Worm (Caenorhabditis elegans): Measurements from ENCODE around the gene ZK813.3.
A peak's percentile ranks its signal among the peaks of the same experiment; 100 is the strongest.

ZK813.3 gene

DNA sequence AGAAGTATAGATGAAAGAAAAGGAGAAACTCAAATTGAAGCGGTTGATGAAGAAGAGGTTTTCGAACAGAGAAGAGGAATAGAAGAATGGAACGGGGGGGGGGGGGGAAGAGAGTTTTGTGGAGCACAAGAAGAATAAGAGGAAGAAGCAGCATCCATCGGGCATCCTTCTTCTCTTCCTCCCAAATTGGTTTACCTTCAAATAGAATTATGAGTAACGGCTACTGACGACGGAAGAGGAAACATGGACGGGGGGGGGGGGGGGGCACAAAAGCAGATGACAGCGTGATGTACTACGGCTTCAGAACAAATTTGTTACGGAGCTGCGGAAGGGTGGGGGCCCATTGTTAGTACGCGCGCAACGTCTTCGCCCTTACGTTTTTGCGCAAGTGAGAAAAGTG lies 27.7 kb downstream of the ZK813.3 start:
- TF ChIP-seq T22C8.4 (GFP tag; IDR thresholded peaks at IDR 0.05) (no peak), ref-1 (GFP tag; conservative IDR thresholded peaks at IDR 0.05) (no peak), flt-1 (GFP tag; IDR thresholded peaks at IDR 0.05) (0 out of 2 replicates have a peak, but pooled peaks have one; percentile 38), klf-2 (GFP tag; conservative IDR thresholded peaks at IDR 0.05) (no peak), tab-1 (GFP tag; IDR thresholded peaks at IDR 0.05) (0 out of 2 replicates have a peak, but pooled peaks have one; percentile 44), med-1 (GFP tag; optimal IDR thresholded peaks at IDR 0.05; ENCODE audit: insufficient read depth) (no peak)

DNA sequence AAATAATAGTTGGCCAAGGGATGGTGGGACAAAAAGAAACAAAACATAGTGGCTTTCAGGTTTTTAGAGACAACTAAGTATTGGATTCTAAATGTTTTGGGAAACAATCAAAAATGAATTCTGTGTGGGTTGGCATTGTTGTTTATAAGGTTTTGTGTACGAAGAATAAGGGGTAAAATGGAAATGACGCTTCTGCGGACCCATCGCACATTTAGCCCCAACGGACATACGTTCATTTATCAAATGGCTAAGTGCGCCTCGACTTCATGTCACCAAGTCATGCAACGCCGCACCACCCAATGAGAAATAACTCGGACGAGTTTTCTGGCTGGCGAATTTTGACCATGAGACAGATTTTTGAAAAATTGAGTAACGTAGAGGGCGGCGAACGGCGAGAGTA lies 28.7 kb downstream of the ZK813.3 start:
- TF ChIP-seq med-1 (GFP tag; optimal IDR thresholded peaks at IDR 0.05; ENCODE audit: insufficient read depth), result no peak
- TF ChIP-seq ref-1 (GFP tag; conservative IDR thresholded peaks at IDR 0.05), result no peak
- no peak for TF ChIP-seq cog-1 (tag; optimal IDR thresholded peaks at IDR 0.05)
- TF ChIP-seq ztf-29 (GFP tag; IDR thresholded peaks at IDR 0.05), result no peak
- TF ChIP-seq flt-1 (GFP tag; IDR thresholded peaks at IDR 0.05), result no peak
- no peak for TF ChIP-seq tab-1 (GFP tag; IDR thresholded peaks at IDR 0.05)
- no peak for TF ChIP-seq klf-2 (GFP tag; conservative IDR thresholded peaks at IDR 0.05)
- TF ChIP-seq T22C8.4 (GFP tag; IDR thresholded peaks at IDR 0.05), result no peak
- TF ChIP-seq ztf-23 (GFP tag; IDR thresholded peaks at IDR 0.05), result no peak

DNA sequence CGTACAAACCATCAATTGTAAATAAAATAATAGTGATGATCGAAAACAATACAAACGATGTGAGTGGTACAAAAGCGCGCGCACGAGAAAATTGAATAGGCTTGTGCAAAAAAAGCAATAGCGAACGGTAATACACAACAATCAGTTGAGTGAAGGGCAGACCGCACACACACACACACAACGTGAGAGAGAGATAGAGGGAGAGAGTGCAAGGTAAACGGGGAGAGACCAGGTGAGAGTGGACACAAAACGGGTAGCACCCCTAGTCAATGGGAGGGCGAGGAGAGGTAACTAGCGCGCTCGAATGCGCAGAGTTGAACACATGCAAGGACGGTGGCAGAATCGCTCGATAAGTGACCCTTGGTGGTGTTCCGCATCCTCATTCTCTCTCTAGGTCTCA lies 30.6 kb downstream of the ZK813.3 start:
- TF ChIP-seq T22C8.4 (GFP tag; IDR thresholded peaks at IDR 0.05) (no peak), klf-2 (GFP tag; conservative IDR thresholded peaks at IDR 0.05) (no peak), ztf-29 (GFP tag; IDR thresholded peaks at IDR 0.05) (peak; percentile 95), flt-1 (GFP tag; IDR thresholded peaks at IDR 0.05) (peak; percentile 56; the same call in 1 of the 2 replicates), ref-1 (GFP tag; conservative IDR thresholded peaks at IDR 0.05) (no peak), ztf-23 (GFP tag; IDR thresholded peaks at IDR 0.05) (0 out of 2 replicates have a peak, but pooled peaks have one; percentile 63), cog-1 (tag; optimal IDR thresholded peaks at IDR 0.05) (peak; percentile 61), tab-1 (GFP tag; IDR thresholded peaks at IDR 0.05) (0 out of 2 replicates have a peak, but pooled peaks have one; percentile 31), med-1 (GFP tag; optimal IDR thresholded peaks at IDR 0.05; ENCODE audit: insufficient read depth) (no peak)

DNA sequence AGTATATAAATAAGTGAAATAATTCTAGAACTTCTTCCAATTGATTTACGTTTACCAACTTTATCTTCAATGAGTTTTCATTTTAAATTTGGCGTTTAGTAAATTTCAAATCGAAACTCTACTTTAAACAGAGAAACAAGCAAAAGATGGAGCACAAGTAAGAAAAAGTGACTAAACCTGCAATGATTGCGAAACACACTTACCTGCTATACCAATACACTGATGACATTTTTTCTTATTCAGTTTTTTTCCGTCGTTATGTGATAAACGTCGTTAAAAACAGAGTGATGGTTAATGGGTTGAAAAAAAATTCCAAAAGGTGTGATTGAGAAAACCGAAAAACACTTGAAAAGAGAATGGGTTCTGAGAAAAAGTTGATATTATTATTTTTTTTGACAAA lies 32.2 kb downstream of the ZK813.3 start:
- no peak for TF ChIP-seq ref-1 (GFP tag; conservative IDR thresholded peaks at IDR 0.05)
- TF ChIP-seq cog-1 (tag; optimal IDR thresholded peaks at IDR 0.05), result no peak
- TF ChIP-seq med-1 (GFP tag; optimal IDR thresholded peaks at IDR 0.05; ENCODE audit: insufficient read depth), result no peak
- TF ChIP-seq tab-1 (GFP tag; IDR thresholded peaks at IDR 0.05), result no peak
- no peak for TF ChIP-seq ztf-23 (GFP tag; IDR thresholded peaks at IDR 0.05)
- TF ChIP-seq T22C8.4 (GFP tag; IDR thresholded peaks at IDR 0.05), result no peak
- no peak for TF ChIP-seq klf-2 (GFP tag; conservative IDR thresholded peaks at IDR 0.05)
- no peak for TF ChIP-seq ztf-29 (GFP tag; IDR thresholded peaks at IDR 0.05)
- TF ChIP-seq flt-1 (GFP tag; IDR thresholded peaks at IDR 0.05), result no peak

DNA sequence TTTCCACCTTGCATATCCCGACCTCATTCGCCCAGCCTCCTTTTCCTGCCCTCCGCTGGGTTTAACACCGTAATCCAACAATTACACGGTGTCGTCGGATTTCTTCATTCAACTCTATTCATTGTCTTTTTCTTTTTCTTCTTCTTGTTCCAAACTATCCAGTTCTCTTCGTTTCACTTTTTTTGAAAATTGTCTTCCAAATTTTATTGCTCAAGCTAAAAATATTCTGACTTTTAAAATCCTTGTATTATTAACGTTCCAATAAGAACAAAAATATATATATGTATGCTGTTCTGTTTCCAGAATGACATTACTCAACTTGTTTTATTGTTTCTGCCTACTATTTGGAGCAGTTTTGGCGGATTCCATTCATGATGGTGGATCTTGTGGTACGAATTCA lies 38.3 kb downstream of the ZK813.3 start, which contains the start of gene wrt-6:
wrt-6 (plus strand) TSS at position 301 of the 400 bp plus-strand sequence.
- TF ChIP-seq cog-1 (tag; optimal IDR thresholded peaks at IDR 0.05), result no peak
- TF ChIP-seq med-1 (GFP tag; optimal IDR thresholded peaks at IDR 0.05; ENCODE audit: insufficient read depth), result no peak
- no peak for TF ChIP-seq ztf-23 (GFP tag; IDR thresholded peaks at IDR 0.05)
- TF ChIP-seq tab-1 (GFP tag; IDR thresholded peaks at IDR 0.05), result no peak
- TF ChIP-seq ref-1 (GFP tag; conservative IDR thresholded peaks at IDR 0.05), result no peak
- TF ChIP-seq ztf-29 (GFP tag; IDR thresholded peaks at IDR 0.05), result no peak
- TF ChIP-seq flt-1 (GFP tag; IDR thresholded peaks at IDR 0.05), result no peak
- TF ChIP-seq klf-2 (GFP tag; conservative IDR thresholded peaks at IDR 0.05), result no peak

DNA sequence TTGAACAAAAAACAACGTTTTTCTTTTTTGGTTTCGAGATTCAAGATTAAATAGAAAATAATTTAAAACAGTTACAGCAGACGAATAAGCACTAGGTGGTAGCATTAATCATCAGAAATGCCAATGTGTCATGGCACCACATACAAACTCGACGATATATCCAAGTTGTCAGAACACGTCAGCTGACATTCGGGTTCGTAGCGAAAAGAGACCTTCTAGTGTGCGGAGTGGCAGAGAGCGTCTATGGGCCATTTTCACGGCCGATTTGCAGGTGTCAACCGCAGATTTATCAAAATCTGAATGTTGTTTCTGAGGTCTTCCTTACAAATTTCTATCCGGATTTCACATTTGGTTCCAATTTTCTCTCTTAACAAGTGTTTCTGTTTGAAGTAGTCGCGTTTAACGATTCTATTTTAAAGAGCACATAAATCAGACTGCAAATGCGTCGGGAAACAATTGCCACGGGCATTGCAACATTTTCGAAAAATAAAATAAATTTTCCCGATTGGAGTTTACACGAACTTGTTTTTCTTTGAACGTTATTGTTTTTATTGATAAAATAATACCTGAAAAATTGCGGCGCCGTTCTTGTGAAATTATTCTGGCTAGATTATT lies 46.5 kb downstream of the ZK813.3 start:
- no peak for TF ChIP-seq cog-1 (tag; optimal IDR thresholded peaks at IDR 0.05)
- no peak for TF ChIP-seq ztf-23 (GFP tag; IDR thresholded peaks at IDR 0.05)
- TF ChIP-seq ref-1 (GFP tag; conservative IDR thresholded peaks at IDR 0.05), result no peak
- TF ChIP-seq ztf-29 (GFP tag; IDR thresholded peaks at IDR 0.05), result no peak
- no peak for TF ChIP-seq med-1 (GFP tag; optimal IDR thresholded peaks at IDR 0.05; ENCODE audit: insufficient read depth)
- no peak for TF ChIP-seq tab-1 (GFP tag; IDR thresholded peaks at IDR 0.05)
- TF ChIP-seq T22C8.4 (GFP tag; IDR thresholded peaks at IDR 0.05), result no peak
- no peak for TF ChIP-seq klf-2 (GFP tag; conservative IDR thresholded peaks at IDR 0.05)
- TF ChIP-seq flt-1 (GFP tag; IDR thresholded peaks at IDR 0.05), result no peak

DNA sequence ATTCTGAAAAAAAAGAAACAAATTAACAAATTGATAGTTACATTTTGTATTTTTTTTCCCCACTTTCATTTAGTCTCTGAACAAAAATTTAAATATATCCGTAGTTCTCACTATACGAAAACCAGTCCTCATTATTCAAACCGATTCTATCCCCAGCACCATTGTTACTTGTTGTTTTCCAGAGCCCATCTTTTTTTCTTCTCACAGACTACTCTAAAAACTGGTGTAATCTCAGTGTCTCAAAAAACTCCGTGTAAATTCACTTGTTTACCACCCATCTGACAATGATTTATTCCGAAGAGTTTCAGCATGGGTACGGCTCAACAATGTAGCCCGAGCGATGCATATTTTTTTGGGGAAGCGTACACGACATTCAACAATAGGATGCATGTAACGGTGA lies 47.4 kb downstream of the ZK813.3 start, which contains the start of gene C12D12.3:
C12D12.3 (plus strand) TSS at position 301 of the 400 bp plus-strand sequence.
- TF ChIP-seq cog-1 (tag; optimal IDR thresholded peaks at IDR 0.05), result no peak
- TF ChIP-seq flt-1 (GFP tag; IDR thresholded peaks at IDR 0.05), result no peak
- TF ChIP-seq ref-1 (GFP tag; conservative IDR thresholded peaks at IDR 0.05), result no peak
- TF ChIP-seq tab-1 (GFP tag; IDR thresholded peaks at IDR 0.05), result no peak
- no peak for TF ChIP-seq med-1 (GFP tag; optimal IDR thresholded peaks at IDR 0.05; ENCODE audit: insufficient read depth)
- TF ChIP-seq ztf-29 (GFP tag; IDR thresholded peaks at IDR 0.05), result no peak
- TF ChIP-seq ztf-23 (GFP tag; IDR thresholded peaks at IDR 0.05), result no peak
- TF ChIP-seq klf-2 (GFP tag; conservative IDR thresholded peaks at IDR 0.05), result no peak
- no peak for TF ChIP-seq T22C8.4 (GFP tag; IDR thresholded peaks at IDR 0.05)
